Fruit fly (Drosophila melanogaster) whole organism, embryonic: ENCODE results near the gene CG14402.
A peak's percentile ranks its signal among the peaks of the same experiment; 100 is the strongest.

Experiments used
- Atf-2 ChIP-seq: fragments of 200-800 bp; sonication (Bioruptor generic); optimal IDR thresholded peaks from 2 replicates; lab custom pipeline; 2016; ENCODE audit warnings: missing biosample characterization, missing genetic modification characterization
- Awh ChIP-seq: fragments of 200-800 bp; sonication (Bioruptor generic); IDR thresholded peaks from 2 replicates; pipeline ENCODE4, ENCODE4 v1.3.6; 2022; ENCODE audit warnings: missing biosample characterization, missing genetic modification characterization
- Bgb ChIP-seq: fragments of 200-800 bp; sonication (Bioruptor generic); IDR thresholded peaks from 2 replicates; pipeline ENCODE4 v1.3.6; 2022; ENCODE audit warnings: missing biosample characterization, missing genetic modification characterization; ENCODE audit not compliant: partially characterized antibody
- CG12071 ChIP-seq: fragments of 200-800 bp; sonication (Bioruptor generic); optimal IDR thresholded peaks from 3 replicates; lab custom pipeline; 2018; ENCODE audit warnings: missing biosample characterization, mild to moderate bottlenecking, missing genetic modification characterization
- CG15011 ChIP-seq: fragments of 200-800 bp; sonication (Bioruptor generic); optimal IDR thresholded peaks from 3 replicates; lab custom pipeline; 2018; ENCODE audit warnings: missing biosample characterization, mild to moderate bottlenecking, missing genetic modification characterization
- CG17328 ChIP-seq: fragments of 200-800 bp; sonication (Bioruptor generic); IDR thresholded peaks from 2 replicates; pipeline ENCODE4 v1.3.6; 2022; ENCODE audit warnings: missing biosample characterization, missing genetic modification characterization
- CG17359 ChIP-seq: fragments of 200-800 bp; sonication (Bioruptor generic); optimal IDR thresholded peaks from 3 replicates; lab custom pipeline; 2018; ENCODE audit warnings: missing biosample characterization, mild to moderate bottlenecking, missing genetic modification characterization, moderate library complexity
- CG31365 ChIP-seq: fragments of 200-800 bp; sonication (Bioruptor generic); optimal IDR thresholded peaks from 2 replicates; lab custom pipeline; 2018; ENCODE audit warnings: missing biosample characterization, mild to moderate bottlenecking, missing genetic modification characterization
- CG3163 ChIP-seq: fragments of 200-800 bp; sonication (Bioruptor generic); optimal IDR thresholded peaks from 3 replicates; lab custom pipeline; 2016; ENCODE audit warnings: missing biosample characterization, missing genetic modification characterization
- CG4282 ChIP-seq: fragments of 200-800 bp; sonication (Bioruptor generic); optimal IDR thresholded peaks from 2 replicates; lab custom pipeline; 2016; ENCODE audit warnings: missing biosample characterization, missing genetic modification characterization
- CG43689 ChIP-seq: fragments of 200-800 bp; sonication (Bioruptor generic); IDR thresholded peaks from 2 replicates; pipeline ENCODE4 v1.3.6; 2022; ENCODE audit warnings: missing biosample characterization, missing genetic modification characterization
- CG6175 ChIP-seq: fragments of 200-800 bp; sonication (Bioruptor generic); IDR thresholded peaks from 3 replicates; pipeline ENCODE4 v1.3.6; 2022; ENCODE audit warnings: missing biosample characterization, missing genetic modification characterization
- CG6683 ChIP-seq: fragments of 200-800 bp; sonication (Bioruptor generic); optimal IDR thresholded peaks from 2 replicates; lab custom pipeline; 2017; ENCODE audit warnings: missing biosample characterization, mild to moderate bottlenecking, missing genetic modification characterization, missing genetic modification reagents
- CG6854 ChIP-seq: fragments of 200-800 bp; sonication (Bioruptor generic); optimal IDR thresholded peaks from 3 replicates; lab custom pipeline; 2017; ENCODE audit warnings: missing biosample characterization, mild to moderate bottlenecking, missing genetic modification characterization
- CG7745 ChIP-seq: fragments of 200-800 bp; sonication (Bioruptor generic); optimal IDR thresholded peaks from 2 replicates; lab custom pipeline; 2018; ENCODE audit warnings: missing biosample characterization, mild to moderate bottlenecking, missing genetic modification characterization, moderate library complexity
- CG7786 ChIP-seq: fragments of 200-800 bp; sonication (Bioruptor generic); optimal IDR thresholded peaks from 2 replicates; lab custom pipeline; 2016; ENCODE audit warnings: missing biosample characterization, missing genetic modification characterization
- CG7963 ChIP-seq: fragments of 200-800 bp; sonication (Bioruptor generic); IDR thresholded peaks from 3 replicates; pipeline ENCODE4 v1.3.6; 2022; ENCODE audit warnings: missing biosample characterization, missing genetic modification characterization; ENCODE audit not compliant: partially characterized antibody
- CG8765 ChIP-seq: fragments of 200-800 bp; sonication (Bioruptor generic); IDR thresholded peaks from 2 replicates; pipeline ENCODE4 v1.3.6; 2022; ENCODE audit warnings: missing biosample characterization, missing genetic modification characterization
- CG9932 ChIP-seq: fragments of 200-800 bp; sonication (Bioruptor generic); IDR thresholded peaks from 2 replicates; pipeline ENCODE4 v1.3.6; 2022; ENCODE audit warnings: missing biosample characterization, missing genetic modification characterization
- CHES-1-like ChIP-seq: fragments of 200-800 bp; sonication (Bioruptor generic); optimal IDR thresholded peaks from 2 replicates; lab custom pipeline; 2016; ENCODE audit warnings: missing biosample characterization, missing genetic modification characterization
- Deaf1 ChIP-seq: fragments of 200-800 bp; optimal IDR thresholded peaks from 3 replicates; lab custom pipeline; 2019; ENCODE audit warnings: missing biosample characterization, mild to moderate bottlenecking, missing genetic modification characterization, moderate library complexity
- Dfd ChIP-seq, 2 experiments: fragments of >200 bp; optimal IDR thresholded peaks; 2 replicates each; lab custom pipeline; 2017; ENCODE audit warnings: missing biosample characterization in 2 of 2, missing genetic modification characterization in 2 of 2
- E2f2 ChIP-seq: fragments of 200-800 bp; sonication (Bioruptor generic); IDR thresholded peaks from 2 replicates; pipeline ENCODE4 v1.3.6; 2022; ENCODE audit warnings: missing biosample characterization, missing genetic modification characterization
- Ets65A ChIP-seq: fragments of 200-800 bp; sonication (Bioruptor generic); peaks from one replicate; lab custom pipeline; 2016; ENCODE audit warnings: missing biosample characterization, missing genetic modification characterization
- Gug ChIP-seq: fragments of 200-800 bp; sonication (Bioruptor generic); IDR thresholded peaks from 4 replicates; pipeline ENCODE4 v1.3.6; 2022; ENCODE audit warnings: missing biosample characterization, missing genetic modification characterization
- HLH54F ChIP-seq: fragments of 200-800 bp; sonication (Bioruptor generic); optimal IDR thresholded peaks from 3 replicates; lab custom pipeline; 2016; ENCODE audit warnings: missing biosample characterization, missing genetic modification characterization
- Hsf ChIP-seq: fragments of 200-800 bp; sonication (Bioruptor generic); optimal IDR thresholded peaks from 3 replicates; lab custom pipeline; 2016; ENCODE audit warnings: missing biosample characterization, missing genetic modification characterization
- MESR4 ChIP-seq: fragments of 200-800 bp; sonication (Bioruptor generic); optimal IDR thresholded peaks from 2 replicates; lab custom pipeline; 2018; ENCODE audit warnings: missing biosample characterization, mild to moderate bottlenecking, missing genetic modification characterization, moderate library complexity
- Mes4 ChIP-seq: fragments of 200-800 bp; sonication (Bioruptor generic); optimal IDR thresholded peaks from 2 replicates; lab custom pipeline; 2016; ENCODE audit warnings: missing biosample characterization, missing genetic modification characterization
- NC2α ChIP-seq: fragments of 200-800 bp; sonication (Bioruptor generic); optimal IDR thresholded peaks from 2 replicates; lab custom pipeline; 2016; ENCODE audit warnings: missing biosample characterization, missing genetic modification characterization
- Oaz ChIP-seq: fragments of 200-800 bp; sonication (Bioruptor generic); IDR thresholded peaks from 2 replicates; pipeline ENCODE4 v1.3.6; 2022; ENCODE audit warnings: missing biosample characterization, missing genetic modification characterization
- YL-1 ChIP-seq: fragments of 200-800 bp; sonication (Bioruptor generic); optimal IDR thresholded peaks from 3 replicates; lab custom pipeline; 2017; ENCODE audit warnings: missing biosample characterization, mild to moderate bottlenecking, missing genetic modification characterization
- ap ChIP-seq: fragments of 200-800 bp; sonication (Bioruptor generic); IDR thresholded peaks from 2 replicates; pipeline ENCODE4 v1.3.6; 2022; ENCODE audit warnings: missing biosample characterization, missing genetic modification characterization
- bab2 ChIP-seq: fragments of 200-800 bp; sonication (Bioruptor generic); optimal IDR thresholded peaks from 2 replicates; lab custom pipeline; 2016; ENCODE audit warnings: missing biosample characterization, missing genetic modification characterization
- bbx ChIP-seq: fragments of 200-800 bp; sonication (Bioruptor generic); IDR thresholded peaks from 2 replicates; pipeline ENCODE4 v1.3.6; 2022; ENCODE audit warnings: missing biosample characterization, missing genetic modification characterization; ENCODE audit not compliant: partially characterized antibody
- chn ChIP-seq: fragments of 200-800 bp; sonication (Bioruptor generic); optimal IDR thresholded peaks from 2 replicates; lab custom pipeline; 2016; ENCODE audit warnings: missing biosample characterization, missing genetic modification characterization
- corto ChIP-seq: fragments of 200-800 bp; sonication (Bioruptor generic); optimal IDR thresholded peaks from 2 replicates; lab custom pipeline; 2016; ENCODE audit warnings: missing biosample characterization, mild to moderate bottlenecking, missing genetic modification characterization, moderate library complexity
- croc ChIP-seq: fragments of 200-800 bp; sonication (Bioruptor generic); conservative IDR thresholded peaks from 3 replicates; pipeline ENCODE4 v1.3.6; 2022; ENCODE audit warnings: missing biosample characterization, missing genetic modification characterization
- dysf ChIP-seq: fragments of 200-800 bp; sonication (Bioruptor generic); IDR thresholded peaks from 3 replicates; pipeline ENCODE4 v1.3.6; 2022; ENCODE audit warnings: missing biosample characterization, missing genetic modification characterization
- eyg ChIP-seq: fragments of 200-800 bp; sonication (Bioruptor generic); optimal IDR thresholded peaks from 3 replicates; lab custom pipeline; 2016; ENCODE audit warnings: missing biosample characterization, missing genetic modification characterization
- fd64A ChIP-seq: fragments of 200-800 bp; sonication (Bioruptor generic); optimal IDR thresholded peaks from 3 replicates; lab custom pipeline; 2018; ENCODE audit warnings: missing biosample characterization, mild to moderate bottlenecking, missing genetic modification characterization
- gfzf ChIP-seq: fragments of 200-800 bp; sonication (Bioruptor generic); optimal IDR thresholded peaks from 2 replicates; lab custom pipeline; 2016; ENCODE audit warnings: missing biosample characterization, mild to moderate bottlenecking, missing genetic modification characterization, moderate library complexity
- h ChIP-seq: fragments of >200 bp; optimal IDR thresholded peaks from 2 replicates; lab custom pipeline; 2017
- hb ChIP-seq: fragments of 200-800 bp; sonication (Bioruptor generic); IDR thresholded peaks from 3 replicates; pipeline ENCODE4 v1.3.6; 2022; ENCODE audit warnings: missing biosample characterization, missing genetic modification characterization; ENCODE audit not compliant: partially characterized antibody
- ind ChIP-seq: fragments of 200-800 bp; sonication (Bioruptor generic); optimal IDR thresholded peaks from 3 replicates; lab custom pipeline; 2016; ENCODE audit warnings: missing biosample characterization, missing genetic modification characterization
- pb ChIP-seq: fragments of 200-800 bp; sonication (Bioruptor generic); optimal IDR thresholded peaks from 3 replicates; lab custom pipeline; 2016; ENCODE audit warnings: missing biosample characterization, missing genetic modification characterization
- prd ChIP-seq, 3 experiments: fragments of >200 bp in 2 of 3; fragments of 200-800 bp in 1 of 3; sonication (Bioruptor generic) in 1 of 3; optimal IDR thresholded peaks in 2 of 3; IDR thresholded peaks in 1 of 3; 2 replicates in 2 of 3; 3 replicates in 1 of 3; pipeline versions ENCODE4 v1.3.6 to Lab custom; 2017 to 2022; ENCODE audit warnings: missing biosample characterization in 1 of 3, missing genetic modification characterization in 1 of 3
- rib ChIP-seq: fragments of 200-800 bp; sonication (Bioruptor generic); IDR thresholded peaks from 2 replicates; pipeline ENCODE4 v1.3.6; 2022; ENCODE audit warnings: missing biosample characterization, missing genetic modification characterization
- sens-2 ChIP-seq: fragments of 200-800 bp; sonication (Bioruptor generic); IDR thresholded peaks from 2 replicates; pipeline ENCODE4 v1.3.6; 2022; ENCODE audit warnings: missing biosample characterization, missing genetic modification characterization
- sug ChIP-seq: fragments of 200-800 bp; optimal IDR thresholded peaks from 2 replicates; lab custom pipeline; 2019; ENCODE audit warnings: missing biosample characterization, mild to moderate bottlenecking, missing genetic modification characterization, moderate library complexity
- unc-4 ChIP-seq: fragments of 200-800 bp; sonication (Bioruptor generic); IDR thresholded peaks from 2 replicates; pipeline ENCODE4 v1.3.6; 2022; ENCODE audit warnings: missing biosample characterization, missing genetic modification characterization; ENCODE audit not compliant: partially characterized antibody
- zfh2 ChIP-seq: fragments of 200-800 bp; sonication (Bioruptor generic); optimal IDR thresholded peaks from 2 replicates; lab custom pipeline; 2016; ENCODE audit warnings: missing biosample characterization, missing genetic modification characterization

The CG14402 gene

dm6 chr2L:20822025-20822371, 27.1 kb upstream of the CG14402 start (continued):
- TF ChIP-seq CG31365 = peak; percentile 87
- TF ChIP-seq NC2α = no peak
- TF ChIP-seq dysf = no peak
- no peak for TF ChIP-seq CG3163 (GFP tag; lab: Kevin White, UChicago)
- no peak for TF ChIP-seq fd64A (GFP tag; lab: Kevin White, UChicago)
- no peak for TF ChIP-seq bab2
- TF ChIP-seq CG8765 (GFP tag; lab: Robert Waterston, UW) = peak; percentile 78; the same call in 1 of the 2 replicates
- TF ChIP-seq CG43689 (GFP tag; lab: Robert Waterston, UW) = no peak
- TF ChIP-seq unc-4 (GFP tag; lab: Robert Waterston, UW) = no peak
- no peak for TF ChIP-seq prd (optimal IDR thresholded peaks at IDR 0.05; lab: Kevin White, UChicago)
- no peak for TF ChIP-seq prd (GFP tag; IDR thresholded peaks at IDR 0.05; lab: Robert Waterston, UW)
- no peak for TF ChIP-seq Hsf
- TF ChIP-seq CG7786 = no peak
- TF ChIP-seq CG15011 (GFP tag; lab: Kevin White, UChicago) = no peak
- no peak; the same call in 1 of the 2 replicates for TF ChIP-seq E2f2 (GFP tag; lab: Robert Waterston, UW)
- TF ChIP-seq CG7963 (GFP tag; lab: Robert Waterston, UW) = no peak
- peak; percentile 13 for TF ChIP-seq Ets65A (GFP tag; lab: Kevin White, UChicago)
- TF ChIP-seq CG6683 (GFP tag; lab: Kevin White, UChicago) = no peak
- TF ChIP-seq CG9932 (GFP tag; lab: Robert Waterston, UW) = no peak
- TF ChIP-seq Oaz = no peak
- TF ChIP-seq YL-1 (GFP tag; lab: Kevin White, UChicago) = no peak
- TF ChIP-seq zfh2 = no peak
- TF ChIP-seq Bgb (GFP tag; lab: Robert Waterston, UW) = 0 out of 2 replicates have a peak, but pooled peaks have one; percentile 20
- no peak for TF ChIP-seq gfzf
- no peak for TF ChIP-seq ap (GFP tag; lab: Robert Waterston, UW)
- no peak for TF ChIP-seq corto (GFP tag; lab: Kevin White, UChicago)
- no peak for TF ChIP-seq CG17359 (tag; lab: Kevin White, UChicago)
- no peak for TF ChIP-seq chn (GFP tag; lab: Kevin White, UChicago)
- peak; percentile 39 for TF ChIP-seq rib (GFP tag; lab: Robert Waterston, UW)
- 0 out of 3 replicates have a peak, but pooled peaks have one; percentile 68 for TF ChIP-seq CG6175 (GFP tag; lab: Robert Waterston, UW)
- no peak for TF ChIP-seq CG7745 (tag; lab: Kevin White, UChicago)
- TF ChIP-seq Deaf1 (tag; lab: Kevin White, UChicago) = peak; percentile 22
- no peak for TF ChIP-seq eyg (GFP tag; lab: Kevin White, UChicago)
- peak; percentile 12 for TF ChIP-seq sug (tag; lab: Kevin White, UChicago)
- no peak for TF ChIP-seq MESR4 (GFP tag; lab: Kevin White, UChicago)
- no peak for TF ChIP-seq h
- TF ChIP-seq CG6854 (GFP tag; lab: Kevin White, UChicago) = no peak
- no peak for TF ChIP-seq HLH54F (GFP tag; lab: Kevin White, UChicago)
- no peak for TF ChIP-seq ind (GFP tag; lab: Kevin White, UChicago)
- no peak for TF ChIP-seq Dfd (GFP tag; optimal IDR thresholded peaks at IDR 0.05; lab: Kevin White, UChicago)
- no peak for TF ChIP-seq CG4282 (GFP tag; lab: Kevin White, UChicago)
- no peak for TF ChIP-seq CG17328 (GFP tag; lab: Robert Waterston, UW)
- no peak for TF ChIP-seq Gug
- TF ChIP-seq croc (GFP tag; lab: Robert Waterston, UW) = no peak
- TF ChIP-seq CG12071 = no peak
- no peak for TF ChIP-seq pb (GFP tag; lab: Kevin White, UChicago)
- TF ChIP-seq sens-2 (GFP tag; lab: Robert Waterston, UW) = no peak
- no peak for TF ChIP-seq Awh
- TF ChIP-seq bbx (GFP tag; lab: Robert Waterston, UW) = no peak; the same call in 1 of the 2 replicates
- no peak for TF ChIP-seq CHES-1-like (GFP tag; lab: Kevin White, UChicago)
- TF ChIP-seq Atf-2 (GFP tag; lab: Kevin White, UChicago) = peak; percentile 2
- TF ChIP-seq Mes4 (GFP tag; lab: Kevin White, UChicago) = no peak
- no peak for TF ChIP-seq hb
